Fruit fly (Drosophila melanogaster) whole organism, embryonic: ENCODE data around the gene Mocs1.
A peak's percentile ranks its signal among the peaks of the same experiment; 100 is the strongest.

Source experiments
- B-H2 ChIP-seq: fragments of 200-800 bp; sonication (Bioruptor generic); optimal IDR thresholded peaks from 2 replicates; lab custom pipeline; 2018; ENCODE audit warnings: missing biosample characterization, mild to moderate bottlenecking, missing genetic modification characterization
- CG11085 ChIP-seq: fragments of 200-800 bp; sonication (Bioruptor generic); IDR thresholded peaks from 2 replicates; pipeline ENCODE4 v1.3.6; 2022; ENCODE audit warnings: missing biosample characterization, missing genetic modification characterization
- CG13287 ChIP-seq: fragments of 200-800 bp; sonication (Bioruptor generic); IDR thresholded peaks from 2 replicates; pipeline ENCODE4 v1.3.6; 2022; ENCODE audit warnings: missing biosample characterization, missing genetic modification characterization; ENCODE audit not compliant: partially characterized antibody
- CG13775 ChIP-seq: fragments of 200-800 bp; sonication (Bioruptor generic); optimal IDR thresholded peaks from 3 replicates; lab custom pipeline; 2017; ENCODE audit warnings: missing biosample characterization, mild to moderate bottlenecking, missing genetic modification characterization
- CG15269 ChIP-seq: fragments of 200-800 bp; sonication (Bioruptor generic); optimal IDR thresholded peaks from 2 replicates; lab custom pipeline; 2018; ENCODE audit warnings: missing biosample characterization, mild to moderate bottlenecking, missing genetic modification characterization, moderate library complexity
- CG15514 ChIP-seq: fragments of 200-800 bp; sonication (Bioruptor generic); optimal IDR thresholded peaks from 3 replicates; lab custom pipeline; 2017; ENCODE audit warnings: missing biosample characterization, missing genetic modification characterization, mild to moderate bottlenecking, moderate library complexity, missing genetic modification reagents
- CG16813 ChIP-seq: fragments of 200-800 bp; sonication (Bioruptor generic); IDR thresholded peaks from 3 replicates; pipeline ENCODE4 v1.3.6; 2022; ENCODE audit warnings: missing biosample characterization, missing genetic modification characterization; ENCODE audit not compliant: partially characterized antibody
- CG17359 ChIP-seq: fragments of 200-800 bp; sonication (Bioruptor generic); optimal IDR thresholded peaks from 3 replicates; lab custom pipeline; 2018; ENCODE audit warnings: missing biosample characterization, mild to moderate bottlenecking, missing genetic modification characterization, moderate library complexity
- CG17385 ChIP-seq: fragments of 200-800 bp; sonication (Bioruptor generic); optimal IDR thresholded peaks from 3 replicates; lab custom pipeline; 2018; ENCODE audit warnings: missing biosample characterization, mild to moderate bottlenecking, missing genetic modification characterization
- CG2678 ChIP-seq: fragments of 200-800 bp; sonication (Bioruptor generic); optimal IDR thresholded peaks from 3 replicates; lab custom pipeline; 2019; ENCODE audit warnings: missing biosample characterization, mild to moderate bottlenecking, missing genetic modification characterization, moderate library complexity
- CG3847 ChIP-seq: fragments of 200-800 bp; sonication (Bioruptor generic); IDR thresholded peaks from 2 replicates; pipeline ENCODE4 v1.3.6; 2022; ENCODE audit warnings: missing biosample characterization, missing genetic modification characterization
- CG6683 ChIP-seq: fragments of 200-800 bp; sonication (Bioruptor generic); optimal IDR thresholded peaks from 2 replicates; lab custom pipeline; 2017; ENCODE audit warnings: missing biosample characterization, mild to moderate bottlenecking, missing genetic modification characterization, missing genetic modification reagents
- CG9437 ChIP-seq: fragments of 200-800 bp; sonication (Bioruptor generic); optimal IDR thresholded peaks from 2 replicates; lab custom pipeline; 2018; ENCODE audit warnings: missing biosample characterization, mild to moderate bottlenecking, missing genetic modification characterization
- CHES-1-like ChIP-seq: fragments of 200-800 bp; sonication (Bioruptor generic); optimal IDR thresholded peaks from 2 replicates; lab custom pipeline; 2016; ENCODE audit warnings: missing biosample characterization, missing genetic modification characterization
- Dp ChIP-seq: fragments of 200-800 bp; sonication (Bioruptor generic); optimal IDR thresholded peaks from 2 replicates; lab custom pipeline; 2018; ENCODE audit warnings: missing biosample characterization, mild to moderate bottlenecking, missing genetic modification characterization, moderate library complexity
- Drgx ChIP-seq: fragments of 200-800 bp; sonication (Bioruptor generic); IDR thresholded peaks from 2 replicates; pipeline ENCODE4 v1.3.6; 2022; ENCODE audit warnings: missing biosample characterization, missing genetic modification characterization
- Ets97D ChIP-seq: fragments of 200-800 bp; sonication (Bioruptor generic); optimal IDR thresholded peaks from 3 replicates; lab custom pipeline; 2016; ENCODE audit warnings: missing biosample characterization, missing genetic modification characterization
- Hmr ChIP-seq: fragments of 200-800 bp; sonication (Bioruptor generic); optimal IDR thresholded peaks from 3 replicates; lab custom pipeline; 2017; ENCODE audit warnings: mild to moderate bottlenecking, missing biosample characterization, missing genetic modification reagents, missing genetic modification characterization
- MBD-R2 ChIP-seq: fragments of 200-800 bp; sonication (Bioruptor generic); IDR thresholded peaks from 2 replicates; pipeline ENCODE4 v1.3.6; 2022; ENCODE audit warnings: missing biosample characterization, missing genetic modification characterization
- Med ChIP-seq: fragments of 200-800 bp; sonication (Bioruptor generic); peaks from one replicate; lab custom pipeline; 2016; ENCODE audit warnings: missing biosample characterization, missing genetic modification characterization, mild to moderate bottlenecking, inconsistent platforms, moderate library complexity
- NFAT ChIP-seq: fragments of 200-800 bp; sonication (Bioruptor generic); IDR thresholded peaks from 2 replicates; pipeline ENCODE4 v1.3.6; 2022; ENCODE audit warnings: missing biosample characterization, missing genetic modification characterization
- Opbp ChIP-seq: fragments of 200-800 bp; sonication (Bioruptor generic); IDR thresholded peaks from 3 replicates; pipeline ENCODE4 v1.3.6; 2022; ENCODE audit warnings: missing biosample characterization, missing genetic modification characterization; ENCODE audit not compliant: partially characterized antibody
- Xrp1 ChIP-seq: fragments of 200-800 bp; sonication (Bioruptor generic); IDR thresholded peaks from 2 replicates; pipeline ENCODE4 v1.3.6; 2022; ENCODE audit warnings: missing biosample characterization, missing genetic modification characterization
- amos ChIP-seq: fragments of 200-800 bp; sonication (Bioruptor generic); IDR thresholded peaks from 2 replicates; pipeline ENCODE4 v1.3.6; 2022; ENCODE audit warnings: missing biosample characterization, missing genetic modification characterization; ENCODE audit not compliant: partially characterized antibody
- caup ChIP-seq: fragments of 200-800 bp; sonication (Bioruptor generic); optimal IDR thresholded peaks from 3 replicates; lab custom pipeline; 2017; ENCODE audit warnings: missing biosample characterization, mild to moderate bottlenecking, missing genetic modification characterization, moderate library complexity; ENCODE audit not compliant: severe bottlenecking
- chm ChIP-seq: fragments of 200-800 bp; sonication (Bioruptor generic); IDR thresholded peaks from 2 replicates; pipeline ENCODE4 v1.3.6; 2022; ENCODE audit warnings: missing biosample characterization, missing genetic modification characterization
- ci ChIP-seq: fragments of 200-800 bp; sonication (Bioruptor generic); IDR thresholded peaks from 3 replicates; pipeline ENCODE4 v1.3.6; 2022; ENCODE audit warnings: missing biosample characterization, missing genetic modification characterization
- crp ChIP-seq, 2 experiments: fragments of 200-800 bp; sonication (Bioruptor generic); optimal IDR thresholded peaks; 2 replicates in 1 of 2; 3 replicates in 1 of 2; lab custom pipeline; 2017; ENCODE audit warnings: missing biosample characterization in 2 of 2, missing genetic modification characterization in 2 of 2, mild to moderate bottlenecking in 1 of 2, moderate library complexity in 1 of 2
- cwo ChIP-seq: fragments of 200-800 bp; sonication (Bioruptor generic); optimal IDR thresholded peaks from 3 replicates; lab custom pipeline; 2017; ENCODE audit warnings: missing biosample characterization, missing genetic modification characterization, mild to moderate bottlenecking, moderate library complexity, missing genetic modification reagents
- ftz-f1 ChIP-seq: fragments of 200-800 bp; sonication (Bioruptor generic); optimal IDR thresholded peaks from 2 replicates; lab custom pipeline; 2016; ENCODE audit warnings: missing biosample characterization, missing genetic modification characterization
- grau ChIP-seq: fragments of 200-800 bp; optimal IDR thresholded peaks from 3 replicates; lab custom pipeline; 2019; ENCODE audit warnings: missing biosample characterization, mild to moderate bottlenecking, missing genetic modification characterization, moderate library complexity
- hbn ChIP-seq: fragments of 200-800 bp; sonication (Bioruptor generic); IDR thresholded peaks from 2 replicates; pipeline ENCODE4 v1.3.6; 2022; ENCODE audit warnings: missing biosample characterization, missing genetic modification characterization; ENCODE audit not compliant: partially characterized antibody
- hkb ChIP-seq, 2 experiments: fragments of 200-800 bp in 1 of 2; fragments of >200 bp in 1 of 2; sonication (Bioruptor generic) in 1 of 2; IDR thresholded peaks in 1 of 2; optimal IDR thresholded peaks in 1 of 2; 2 replicates each; pipeline versions ENCODE4 v1.3.6 to Lab custom; 2017 to 2022; ENCODE audit warnings: missing biosample characterization in 1 of 2, missing genetic modification characterization in 1 of 2
- lab ChIP-seq: fragments of 200-800 bp; sonication (Bioruptor generic); optimal IDR thresholded peaks from 3 replicates; lab custom pipeline; 2017; ENCODE audit warnings: missing biosample characterization, missing genetic modification characterization, mild to moderate bottlenecking, moderate library complexity, missing genetic modification reagents
- oc ChIP-seq: fragments of 200-800 bp; sonication (Bioruptor generic); optimal IDR thresholded peaks from 2 replicates; lab custom pipeline; 2018; ENCODE audit warnings: missing biosample characterization, mild to moderate bottlenecking, missing genetic modification characterization, moderate library complexity
- rib ChIP-seq: fragments of 200-800 bp; sonication (Bioruptor generic); IDR thresholded peaks from 2 replicates; pipeline ENCODE4 v1.3.6; 2022; ENCODE audit warnings: missing biosample characterization, missing genetic modification characterization
- tap ChIP-seq: fragments of 200-800 bp; optimal IDR thresholded peaks from 3 replicates; lab custom pipeline; 2019; ENCODE audit warnings: missing biosample characterization, mild to moderate bottlenecking, missing genetic modification characterization, moderate library complexity
- tna ChIP-seq: fragments of 200-800 bp; sonication (Bioruptor generic); IDR thresholded peaks from 2 replicates; pipeline ENCODE4 v1.3.6; 2022; ENCODE audit warnings: missing biosample characterization, missing genetic modification characterization; ENCODE audit not compliant: partially characterized antibody
- toy ChIP-seq: fragments of 200-800 bp; sonication (Bioruptor generic); IDR thresholded peaks from 2 replicates; pipeline ENCODE4 v1.3.6; 2022; ENCODE audit warnings: missing biosample characterization, missing genetic modification characterization
- vnd ChIP-seq: fragments of 200-800 bp; sonication (Bioruptor generic); IDR thresholded peaks from 3 replicates; pipeline ENCODE4 v1.3.6; 2022; ENCODE audit warnings: missing biosample characterization, missing genetic modification characterization; ENCODE audit not compliant: partially characterized antibody
- wdn ChIP-seq: fragments of 200-800 bp; sonication (Bioruptor generic); IDR thresholded peaks from 2 replicates; pipeline ENCODE4 v1.3.6; 2022; ENCODE audit warnings: missing biosample characterization, missing genetic modification characterization

Gene Mocs1

DNA sequence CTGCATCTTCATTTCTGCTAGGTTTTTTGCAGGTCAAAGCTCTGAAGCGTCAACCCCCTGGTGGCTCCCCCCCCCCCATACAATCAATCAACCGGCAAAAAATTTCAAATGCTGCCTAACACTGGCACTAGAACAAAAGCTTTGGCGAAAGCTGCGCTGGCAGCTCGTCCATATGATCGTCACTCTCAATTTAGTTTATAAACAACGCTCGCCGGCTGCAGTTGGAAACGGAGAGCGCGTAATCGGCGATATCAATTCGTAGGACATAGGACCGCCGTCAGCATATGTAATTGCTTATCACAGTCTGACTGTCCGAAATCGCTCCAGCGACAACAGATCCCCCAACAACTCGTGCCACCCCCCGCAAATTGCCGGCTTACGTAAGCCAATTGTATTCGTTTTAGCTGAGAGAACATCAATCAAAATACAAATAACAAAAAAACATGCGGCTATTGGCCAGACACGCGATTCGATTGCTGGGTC, at the start of gene Mocs1 (continued):
- TF ChIP-seq Ets97D (GFP tag; lab: Kevin White, UChicago) (no peak), grau (peak; percentile 17), Xrp1 (GFP tag; lab: Robert Waterston, UW) (peak; percentile 28; the same call in 1 of the 2 replicates), tna (GFP tag; lab: Robert Waterston, UW) (peak; percentile 11; the same call in 1 of the 2 replicates), CHES-1-like (peak; percentile 15), CG2678 (tag; lab: Kevin White, UChicago) (peak; percentile 7), chm (GFP tag; lab: Robert Waterston, UW) (peak; percentile 28; the same call in 1 of the 2 replicates), cwo (GFP tag; lab: Kevin White, UChicago) (peak; percentile 40), lab (GFP tag; lab: Kevin White, UChicago) (peak; percentile 68), Med (GFP tag; lab: Kevin White, UChicago) (peak; percentile 75), CG17359 (tag; lab: Kevin White, UChicago) (peak; percentile 2), hbn (GFP tag; lab: Robert Waterston, UW) (0 out of 2 replicates have a peak, but pooled peaks have one; percentile 34), ci (0 out of 3 replicates have a peak, but pooled peaks have one; percentile 28), CG17385 (GFP tag; lab: Kevin White, UChicago) (no peak), tap (tag; lab: Kevin White, UChicago) (no peak), Drgx (peak; percentile 53), CG13287 (GFP tag; lab: Robert Waterston, UW) (peak; percentile 49; the same call in 1 of the 2 replicates), caup (GFP tag; lab: Kevin White, UChicago) (peak; percentile 6), CG9437 (GFP tag; lab: Kevin White, UChicago) (peak; percentile 1), amos (GFP tag; lab: Robert Waterston, UW) (peak; percentile 37; the same call in 1 of the 2 replicates), MBD-R2 (GFP tag; lab: Robert Waterston, UW) (peak; percentile 41; the same call in 1 of the 2 replicates), Hmr (GFP tag; lab: Kevin White, UChicago) (peak; percentile 22), rib (GFP tag; lab: Robert Waterston, UW) (peak; percentile 60; the same call in 1 of the 2 replicates), ftz-f1 (GFP tag; lab: Kevin White, UChicago) (peak; percentile 40), wdn (peak; percentile 30; the same call in 1 of the 2 replicates), CG15514 (GFP tag; lab: Kevin White, UChicago) (peak; percentile 53), CG11085 (peak; percentile 20; the same call in 1 of the 2 replicates), oc (no peak), crp (GFP tag; optimal IDR thresholded peaks at IDR 0.05; lab: Kevin White, UChicago) (peak in 1 of 2 experiments; percentile 77), hkb (optimal IDR thresholded peaks at IDR 0.05; lab: Kevin White, UChicago) (no peak), hkb (GFP tag; IDR thresholded peaks at IDR 0.05; lab: Robert Waterston, UW) (peak; percentile 17; the same call in 1 of the 2 replicates), CG16813 (GFP tag; lab: Robert Waterston, UW) (no peak), NFAT (GFP tag; lab: Robert Waterston, UW) (peak; percentile 23; the same call in 1 of the 2 replicates), CG15269 (tag; lab: Kevin White, UChicago) (peak; percentile 6), vnd (GFP tag; lab: Robert Waterston, UW) (no peak), Opbp (GFP tag; lab: Robert Waterston, UW) (no peak), CG6683 (peak; percentile 2), Dp (GFP tag; lab: Kevin White, UChicago) (no peak), CG13775 (GFP tag; lab: Kevin White, UChicago) (no peak), B-H2 (GFP tag; lab: Kevin White, UChicago) (peak; percentile 36), toy (GFP tag; lab: Robert Waterston, UW) (no peak), CG3847 (GFP tag; lab: Robert Waterston, UW) (peak; percentile 25; the same call in 1 of the 2 replicates)
- TF ChIP-seq, all 482 proteins: peak for 70
